Worm (Caenorhabditis elegans): Measurements from ENCODE around the gene srlf-21.

DNA sequence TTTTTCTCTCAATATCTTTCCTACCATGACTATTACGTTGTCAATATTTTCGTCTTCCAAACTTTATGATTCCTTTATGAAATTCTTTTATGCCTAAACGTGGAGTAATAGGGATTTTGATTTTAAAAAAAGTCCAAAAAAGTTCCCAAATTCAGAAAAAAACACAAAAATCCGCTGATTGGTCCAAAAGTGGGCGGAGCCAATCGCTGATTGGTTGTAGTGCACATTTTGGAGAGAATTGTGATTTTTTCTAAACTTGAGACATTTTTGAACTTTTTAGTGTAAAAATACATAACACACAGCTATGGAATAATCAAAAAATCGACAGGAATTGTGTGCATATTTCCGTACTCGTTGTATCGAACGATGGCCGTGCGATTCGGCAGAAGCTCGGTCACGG lies 49.0 kb upstream of the srlf-21 start:
- TF ChIP-seq nhr-77 (tag; optimal IDR thresholded peaks at IDR 0.05) (no peak), unc-39 (tag; optimal IDR thresholded peaks at IDR 0.05) (no peak), snpc-4 (tag; optimal IDR thresholded peaks at IDR 0.05) (no peak), blmp-1 (tag; optimal IDR thresholded peaks at IDR 0.05; ENCODE audit: insufficient read depth) (no peak), egl-27 (tag; optimal IDR thresholded peaks at IDR 0.05) (no peak), nhr-12 (tag; optimal IDR thresholded peaks at IDR 0.05) (no peak), mdl-1 (tag; optimal IDR thresholded peaks at IDR 0.05) (no peak), crh-2 (tag; optimal IDR thresholded peaks at IDR 0.05) (no peak), C34F6.9 (tag; optimal IDR thresholded peaks at IDR 0.05) (no peak), nhr-10 (tag; optimal IDR thresholded peaks at IDR 0.05) (no peak)
